Fruit fly (Drosophila melanogaster) whole organism, embryonic: ENCODE measurements around the gene CG9395.

ENCODE experiments used
- Abd-B ChIP-seq: fragments of 200-800 bp; sonication (Bioruptor generic); optimal IDR thresholded peaks from 2 replicates; lab custom pipeline; 2018; ENCODE audit warnings: missing biosample characterization, mild to moderate bottlenecking, missing genetic modification characterization, moderate library complexity
- Antp ChIP-seq: fragments of 200-800 bp; sonication (Bioruptor generic); optimal IDR thresholded peaks from 3 replicates; lab custom pipeline; 2016; ENCODE audit warnings: missing biosample characterization, missing genetic modification characterization
- B-H2 ChIP-seq: fragments of 200-800 bp; sonication (Bioruptor generic); optimal IDR thresholded peaks from 2 replicates; lab custom pipeline; 2018; ENCODE audit warnings: missing biosample characterization, mild to moderate bottlenecking, missing genetic modification characterization
- CG10462 ChIP-seq: fragments of 200-800 bp; sonication (Bioruptor generic); optimal IDR thresholded peaks from 2 replicates; lab custom pipeline; 2016; ENCODE audit warnings: missing biosample characterization, missing genetic modification characterization
- CG10979 ChIP-seq: fragments of 200-800 bp; sonication (Bioruptor generic); optimal IDR thresholded peaks from 2 replicates; lab custom pipeline; 2018; ENCODE audit warnings: missing biosample characterization, mild to moderate bottlenecking, missing genetic modification characterization, moderate library complexity
- CG11093 ChIP-seq: fragments of 200-800 bp; sonication (Bioruptor generic); IDR thresholded peaks from 3 replicates; pipeline ENCODE4 v1.3.6; 2022; ENCODE audit warnings: missing biosample characterization, missing genetic modification characterization
- CG11504 ChIP-seq: fragments of 200-800 bp; sonication (Bioruptor generic); optimal IDR thresholded peaks from 3 replicates; lab custom pipeline; 2019; ENCODE audit warnings: missing biosample characterization, mild to moderate bottlenecking, missing genetic modification characterization, moderate library complexity
- CG11695 ChIP-seq: fragments of 200-800 bp; sonication (Bioruptor generic); IDR thresholded peaks from 3 replicates; pipeline ENCODE4 v1.3.6; 2022; ENCODE audit warnings: missing biosample characterization, missing genetic modification characterization
- CG11696 ChIP-seq: fragments of 200-800 bp; sonication (Bioruptor generic); IDR thresholded peaks from 2 replicates; pipeline ENCODE4 v1.3.6; 2022; ENCODE audit warnings: missing biosample characterization, missing genetic modification characterization
- CG11723 ChIP-seq: fragments of 200-800 bp; sonication (Bioruptor generic); optimal IDR thresholded peaks from 2 replicates; lab custom pipeline; 2017; ENCODE audit warnings: missing biosample characterization, mild to moderate bottlenecking, missing genetic modification characterization
- CG14014 ChIP-seq: fragments of 200-800 bp; sonication (Bioruptor generic); IDR thresholded peaks from 2 replicates; pipeline ENCODE4 v1.3.6; 2022; ENCODE audit warnings: missing biosample characterization, missing genetic modification characterization
- CG15073 ChIP-seq: fragments of 200-800 bp; sonication (Bioruptor generic); optimal IDR thresholded peaks from 2 replicates; lab custom pipeline; 2016; ENCODE audit warnings: missing biosample characterization, missing genetic modification characterization
- CG15479 ChIP-seq: fragments of 200-800 bp; sonication (Bioruptor generic); optimal IDR thresholded peaks from 3 replicates; lab custom pipeline; 2019; ENCODE audit warnings: missing biosample characterization, mild to moderate bottlenecking, missing genetic modification characterization, moderate library complexity
- CG17359 ChIP-seq: fragments of 200-800 bp; sonication (Bioruptor generic); optimal IDR thresholded peaks from 3 replicates; lab custom pipeline; 2018; ENCODE audit warnings: missing biosample characterization, mild to moderate bottlenecking, missing genetic modification characterization, moderate library complexity
- CG17568 ChIP-seq: fragments of 200-800 bp; sonication (Bioruptor generic); optimal IDR thresholded peaks from 2 replicates; lab custom pipeline; 2018; ENCODE audit warnings: missing biosample characterization, mild to moderate bottlenecking, missing genetic modification characterization, moderate library complexity
- CG17912 ChIP-seq: fragments of 200-800 bp; sonication (Bioruptor generic); optimal IDR thresholded peaks from 2 replicates; lab custom pipeline; 2018; ENCODE audit warnings: missing biosample characterization, mild to moderate bottlenecking, missing genetic modification characterization
- CG18599 ChIP-seq: fragments of 200-800 bp; sonication (Bioruptor generic); optimal IDR thresholded peaks from 3 replicates; lab custom pipeline; 2017; ENCODE audit warnings: missing biosample characterization, missing genetic modification characterization, mild to moderate bottlenecking, moderate library complexity, missing genetic modification reagents
- CG2712 ChIP-seq: fragments of 200-800 bp; optimal IDR thresholded peaks from 3 replicates; lab custom pipeline; 2019; ENCODE audit warnings: missing biosample characterization, mild to moderate bottlenecking, missing genetic modification characterization, moderate library complexity
- CG2889 ChIP-seq: fragments of 200-800 bp; sonication (Bioruptor generic); IDR thresholded peaks from 3 replicates; pipeline ENCODE4 v1.3.6; 2022; ENCODE audit warnings: missing biosample characterization, missing genetic modification characterization
- CG3726 ChIP-seq: fragments of 200-800 bp; sonication (Bioruptor generic); IDR thresholded peaks from 3 replicates; pipeline ENCODE4, ENCODE4 v1.3.6; 2022; ENCODE audit warnings: missing biosample characterization, missing genetic modification characterization
- CG6689 ChIP-seq: fragments of 200-800 bp; sonication (Bioruptor generic); IDR thresholded peaks from 2 replicates; pipeline ENCODE4 v1.3.6; 2022; ENCODE audit warnings: missing biosample characterization, missing genetic modification characterization
- CG9817 ChIP-seq: fragments of 200-800 bp; sonication (Bioruptor generic); optimal IDR thresholded peaks from 2 replicates; lab custom pipeline; 2018; ENCODE audit warnings: missing biosample characterization, mild to moderate bottlenecking, missing genetic modification characterization, moderate library complexity
- CkIIα-i1 ChIP-seq: fragments of 200-800 bp; sonication (Bioruptor generic); IDR thresholded peaks from 2 replicates; pipeline ENCODE4 v1.3.6; 2022; ENCODE audit warnings: missing biosample characterization, missing genetic modification characterization
- Dip2 ChIP-seq: fragments of 200-800 bp; sonication (Bioruptor generic); IDR thresholded peaks from 2 replicates; pipeline ENCODE4 v1.3.6; 2022; ENCODE audit warnings: missing biosample characterization, missing genetic modification characterization
- E2f1 ChIP-seq: fragments of 200-800 bp; sonication (Bioruptor generic); IDR thresholded peaks from 2 replicates; pipeline ENCODE4 v1.3.6; 2022; ENCODE audit warnings: missing biosample characterization, missing genetic modification characterization
- Eip74EF ChIP-seq, 2 experiments: fragments of 200-800 bp in 1 of 2; fragments of >200 bp in 1 of 2; sonication (Bioruptor generic) in 1 of 2; optimal IDR thresholded peaks; 2 replicates each; lab custom pipeline; 2017 to 2019; ENCODE audit warnings: missing biosample characterization in 2 of 2, missing genetic modification characterization in 2 of 2, mild to moderate bottlenecking in 1 of 2, moderate library complexity in 1 of 2
- Hr39 ChIP-seq: fragments of >200 bp; optimal IDR thresholded peaks from 2 replicates; lab custom pipeline; 2017
- Hr78 ChIP-seq, 2 experiments: fragments of 200-800 bp in 1 of 2; fragments of >200 bp in 1 of 2; sonication (Bioruptor generic) in 1 of 2; optimal IDR thresholded peaks; 2 replicates each; lab custom pipeline; 2017 to 2019; ENCODE audit warnings: missing biosample characterization in 2 of 2, missing genetic modification characterization in 2 of 2, mild to moderate bottlenecking in 1 of 2, moderate library complexity in 1 of 2
- Mes4 ChIP-seq: fragments of 200-800 bp; sonication (Bioruptor generic); optimal IDR thresholded peaks from 2 replicates; lab custom pipeline; 2016; ENCODE audit warnings: missing biosample characterization, missing genetic modification characterization
- Nf-YC ChIP-seq: fragments of 200-800 bp; optimal IDR thresholded peaks from 3 replicates; lab custom pipeline; 2019; ENCODE audit warnings: missing biosample characterization, mild to moderate bottlenecking, missing genetic modification characterization, moderate library complexity
- Sin3A ChIP-seq: fragments of >200 bp; optimal IDR thresholded peaks from 2 replicates; lab custom pipeline; 2018
- Six4 ChIP-seq: fragments of 200-800 bp; sonication (Bioruptor generic); optimal IDR thresholded peaks from 2 replicates; lab custom pipeline; 2016; ENCODE audit warnings: missing biosample characterization, missing genetic modification characterization
- Ssrp ChIP-seq: fragments of 200-800 bp; sonication (Bioruptor generic); optimal IDR thresholded peaks from 2 replicates; lab custom pipeline; 2018; ENCODE audit warnings: missing biosample characterization, mild to moderate bottlenecking, missing genetic modification characterization, moderate library complexity
- Tbp ChIP-seq: fragments of >200 bp; optimal IDR thresholded peaks from 2 replicates; lab custom pipeline; 2018; ENCODE audit warnings: missing biosample characterization, missing genetic modification characterization
- Vsx1 ChIP-seq: fragments of 200-800 bp; sonication (Bioruptor generic); optimal IDR thresholded peaks from 2 replicates; lab custom pipeline; 2017; ENCODE audit warnings: missing biosample characterization, mild to moderate bottlenecking, missing genetic modification characterization, missing genetic modification reagents
- YL-1 ChIP-seq: fragments of 200-800 bp; sonication (Bioruptor generic); optimal IDR thresholded peaks from 3 replicates; lab custom pipeline; 2017; ENCODE audit warnings: missing biosample characterization, mild to moderate bottlenecking, missing genetic modification characterization
- al ChIP-seq: fragments of 200-800 bp; sonication (Bioruptor generic); IDR thresholded peaks from 2 replicates; pipeline ENCODE4 v1.3.6; 2022; ENCODE audit warnings: missing biosample characterization, missing genetic modification characterization
- ash1 ChIP-seq: fragments of 200-800 bp; sonication (Bioruptor generic); optimal IDR thresholded peaks from 2 replicates; lab custom pipeline; 2018; ENCODE audit warnings: missing biosample characterization, mild to moderate bottlenecking, missing genetic modification characterization
- br ChIP-seq: fragments of >200 bp; optimal IDR thresholded peaks from 2 replicates; lab custom pipeline; 2017
- cg ChIP-seq: fragments of 200-800 bp; sonication (Bioruptor generic); optimal IDR thresholded peaks from 3 replicates; lab custom pipeline; 2019; ENCODE audit warnings: missing biosample characterization, mild to moderate bottlenecking, missing genetic modification characterization, moderate library complexity
- chif ChIP-seq, 2 experiments: fragments of 200-800 bp; sonication (Bioruptor generic); optimal IDR thresholded peaks; 3 replicates each; lab custom pipeline; 2016; ENCODE audit warnings: missing biosample characterization in 2 of 2, missing genetic modification characterization in 2 of 2
- disco-r ChIP-seq: fragments of 200-800 bp; sonication (Bioruptor generic); optimal IDR thresholded peaks from 2 replicates; lab custom pipeline; 2016; ENCODE audit warnings: missing biosample characterization, missing genetic modification characterization
- ems ChIP-seq: fragments of 200-800 bp; sonication (Bioruptor generic); optimal IDR thresholded peaks from 3 replicates; lab custom pipeline; 2016; ENCODE audit warnings: missing biosample characterization, missing genetic modification characterization
- fd102C ChIP-seq: fragments of 200-800 bp; sonication (Bioruptor generic); optimal IDR thresholded peaks from 2 replicates; lab custom pipeline; 2018; ENCODE audit warnings: missing biosample characterization, mild to moderate bottlenecking, missing genetic modification characterization, moderate library complexity
- gce ChIP-seq: fragments of 200-800 bp; sonication (Bioruptor generic); IDR thresholded peaks from 3 replicates; pipeline ENCODE4 v1.3.6; 2022; ENCODE audit warnings: missing biosample characterization, missing genetic modification characterization
- inv ChIP-seq: fragments of 200-800 bp; sonication (Bioruptor generic); IDR thresholded peaks from 2 replicates; pipeline ENCODE4 v1.3.6; 2022; ENCODE audit warnings: missing biosample characterization, missing genetic modification characterization; ENCODE audit not compliant: partially characterized antibody
- jumu ChIP-seq: fragments of 200-800 bp; sonication (Bioruptor generic); optimal IDR thresholded peaks from 3 replicates; lab custom pipeline; 2016; ENCODE audit warnings: missing biosample characterization, missing genetic modification characterization
- kay ChIP-seq: fragments of 200-800 bp; sonication (Bioruptor generic); optimal IDR thresholded peaks from 2 replicates; lab custom pipeline; 2016; ENCODE audit warnings: missing biosample characterization, missing genetic modification characterization
- klu ChIP-seq: fragments of 200-800 bp; sonication (Bioruptor generic); IDR thresholded peaks from 2 replicates; pipeline ENCODE4 v1.3.6; 2022; ENCODE audit warnings: missing biosample characterization, missing genetic modification characterization
- lbe ChIP-seq: fragments of 200-800 bp; sonication (Bioruptor generic); optimal IDR thresholded peaks from 2 replicates; lab custom pipeline; 2016; ENCODE audit warnings: missing biosample characterization, mild to moderate bottlenecking, missing genetic modification characterization
- maf-S ChIP-seq: fragments of 200-800 bp; sonication (Bioruptor generic); optimal IDR thresholded peaks from 2 replicates; lab custom pipeline; 2016; ENCODE audit warnings: missing biosample characterization, missing genetic modification characterization
- run ChIP-seq: fragments of 200-800 bp; sonication (Bioruptor generic); optimal IDR thresholded peaks from 3 replicates; lab custom pipeline; 2018; ENCODE audit warnings: missing biosample characterization, mild to moderate bottlenecking, missing genetic modification characterization
- so ChIP-seq: fragments of 200-800 bp; sonication (Bioruptor generic); IDR thresholded peaks from 3 replicates; pipeline ENCODE4 v1.3.6; 2022; ENCODE audit warnings: missing biosample characterization, missing genetic modification characterization

CG9395 gene

DNA sequence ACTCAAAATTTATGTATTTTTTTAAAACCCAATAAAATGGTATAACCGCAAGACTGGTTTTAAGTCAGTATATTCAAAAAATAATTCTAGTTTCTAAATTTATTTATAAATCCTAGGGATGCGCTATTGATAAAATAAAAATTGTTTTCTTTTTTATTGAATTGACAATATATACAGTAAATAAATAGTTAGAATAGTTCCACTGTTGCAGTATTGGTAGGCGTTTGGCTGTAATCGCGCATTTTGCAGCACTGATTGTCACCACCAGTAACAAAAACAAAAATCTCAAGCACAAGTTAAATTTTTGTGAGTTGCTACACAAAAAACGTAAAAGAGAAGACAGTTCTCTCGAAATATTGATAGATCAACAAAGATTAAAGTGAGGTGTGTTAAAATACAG, 14.1 kb upstream of the CG9395 start, which contains the start of gene CG31855 (continued):
- TF ChIP-seq CG11093, result peak; percentile 65; the same call in 1 of the 3 replicates
- peak; percentile 80 for TF ChIP-seq CG2712
- no peak for TF ChIP-seq br
- TF ChIP-seq jumu (GFP tag; lab: Kevin White, UChicago), result peak; percentile 62
- TF ChIP-seq CG11504 (tag; lab: Kevin White, UChicago), result peak; percentile 80
- TF ChIP-seq CG17912, result peak; percentile 69
- no peak for TF ChIP-seq inv (GFP tag; lab: Robert Waterston, UW)
- peak in 1 of 2 experiments; percentile 18 for TF ChIP-seq Eip74EF (GFP tag; optimal IDR thresholded peaks at IDR 0.05; lab: Kevin White, UChicago)
- TF ChIP-seq Six4 (GFP tag; lab: Kevin White, UChicago), result peak; percentile 68
- peak; percentile 86 for TF ChIP-seq ems
- TF ChIP-seq Vsx1 (GFP tag; lab: Kevin White, UChicago), result peak; percentile 36
- TF ChIP-seq CG18599 (GFP tag; lab: Kevin White, UChicago), result peak; percentile 86
- TF ChIP-seq ash1, result no peak
- TF ChIP-seq CG15073 (GFP tag; lab: Kevin White, UChicago), result peak; percentile 6
- peak; percentile 41 for TF ChIP-seq run (tag; lab: Kevin White, UChicago)
- peak; percentile 35; the same call in 1 of the 3 replicates for TF ChIP-seq gce (GFP tag; lab: Robert Waterston, UW)
- no peak for TF ChIP-seq CG15479 (GFP tag; lab: Kevin White, UChicago)
- TF ChIP-seq CG9817, result peak; percentile 78
- TF ChIP-seq Ssrp (tag; lab: Kevin White, UChicago), result peak; percentile 63
- TF ChIP-seq CG11695 (GFP tag; lab: Robert Waterston, UW), result peak; percentile 70
- TF ChIP-seq fd102C (GFP tag; lab: Kevin White, UChicago), result peak; percentile 21
- TF ChIP-seq E2f1 (GFP tag; lab: Robert Waterston, UW), result peak; percentile 77
- no peak for TF ChIP-seq Hr39 (lab: Kevin White, UChicago)
- TF ChIP-seq Nf-YC (tag; lab: Kevin White, UChicago), result peak; percentile 66
- TF ChIP-seq CkIIα-i1 (GFP tag; lab: Robert Waterston, UW), result no peak
- TF ChIP-seq CG11696 (GFP tag; lab: Robert Waterston, UW), result peak; percentile 25; the same call in 1 of the 2 replicates
- peak; percentile 70 for TF ChIP-seq CG10979 (tag; lab: Kevin White, UChicago)
- TF ChIP-seq, all 482 proteins: peak for 374

DNA sequence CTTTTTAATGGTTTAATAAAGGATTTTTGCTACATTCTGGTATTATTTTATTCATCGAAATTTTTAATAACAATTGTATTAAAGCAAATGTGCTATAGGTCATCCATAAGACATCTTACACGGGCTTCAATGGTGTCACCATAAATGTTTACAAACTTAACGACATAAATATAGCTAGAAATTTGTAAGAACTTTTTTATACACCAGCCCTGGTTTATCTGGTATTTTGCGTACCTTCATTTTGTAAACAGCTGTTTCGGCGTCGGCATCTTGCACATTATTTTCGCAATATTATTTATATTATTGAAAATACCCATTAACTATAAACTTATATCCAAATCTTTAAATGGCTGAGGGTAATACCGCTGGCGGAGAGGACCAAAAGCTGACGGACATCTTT, 12.5 kb upstream of the CG9395 start, which contains the start of gene Tap42:
Gene Tap42, plus strand, starts transcription at position 240 of the 400 bp plus-strand sequence.
- TF ChIP-seq chif (GFP tag; optimal IDR thresholded peaks at IDR 0.05; lab: Kevin White, UChicago), result no peak
- no peak for TF ChIP-seq CG11723
- TF ChIP-seq so (GFP tag; lab: Robert Waterston, UW), result no peak
- TF ChIP-seq Dip2 (GFP tag; lab: Robert Waterston, UW), result no peak
- TF ChIP-seq Antp (GFP tag; lab: Kevin White, UChicago), result no peak
- no peak for TF ChIP-seq Abd-B (GFP tag; lab: Kevin White, UChicago)
- TF ChIP-seq maf-S, result no peak
- TF ChIP-seq CG2889 (GFP tag; lab: Robert Waterston, UW), result no peak
- no peak for TF ChIP-seq CG14014
- TF ChIP-seq CG6689, result no peak
- no peak for TF ChIP-seq klu (GFP tag; lab: Robert Waterston, UW)
- TF ChIP-seq kay (GFP tag; lab: Kevin White, UChicago), result no peak
- TF ChIP-seq cg, result no peak
- TF ChIP-seq lbe (GFP tag; lab: Kevin White, UChicago), result no peak
- no peak for TF ChIP-seq disco-r (GFP tag; lab: Kevin White, UChicago)
- no peak for TF ChIP-seq al (GFP tag; lab: Robert Waterston, UW)
- no peak for TF ChIP-seq Mes4 (GFP tag; lab: Kevin White, UChicago)
- TF ChIP-seq CG17359, result no peak
- no peak for TF ChIP-seq Sin3A (lab: Kevin White, UChicago)
- TF ChIP-seq CG10462 (GFP tag; lab: Kevin White, UChicago), result no peak
- peak; percentile 26 for TF ChIP-seq B-H2 (GFP tag; lab: Kevin White, UChicago)
- no peak for TF ChIP-seq YL-1 (GFP tag; lab: Kevin White, UChicago)
- TF ChIP-seq CG17568 (GFP tag; lab: Kevin White, UChicago), result no peak
- no peak for TF ChIP-seq Hr78 (GFP tag; optimal IDR thresholded peaks at IDR 0.05; lab: Kevin White, UChicago)
- TF ChIP-seq Tbp (GFP tag; lab: Kevin White, UChicago), result no peak
- TF ChIP-seq CG3726, result no peak
